Fruit fly (Drosophila melanogaster): Measurements from ENCODE around the gene Pi3K92E.

DNA sequence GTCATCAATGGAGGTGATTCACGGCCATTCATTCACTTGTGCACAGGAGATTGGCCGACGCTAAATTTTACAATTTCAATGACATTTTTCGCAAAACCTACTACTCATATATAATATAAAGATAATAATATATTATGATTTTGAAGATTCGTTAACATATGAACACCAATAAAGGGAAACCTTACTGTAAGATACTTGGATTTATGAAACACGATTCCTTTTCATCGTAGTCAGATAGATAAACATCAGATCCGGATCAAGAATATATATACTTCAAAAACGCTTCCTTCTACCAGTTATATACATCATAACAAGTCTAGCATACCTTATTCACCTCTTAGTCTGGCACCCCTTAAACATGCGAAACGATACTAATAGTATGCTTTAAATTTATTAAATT lies 25.3 kb upstream of the Pi3K92E start, which contains the start of gene Nep4:
- TF ChIP-seq kay (GFP tag; ENCODE audit: borderline replicate concordance), result no peak
- TF ChIP-seq CG7101 (tag; optimal IDR thresholded peaks at IDR 0.05), result no peak
- no peak for TF ChIP-seq toe (GFP tag; optimal IDR thresholded peaks at IDR 0.05)
- no peak for TF ChIP-seq cic (GFP tag; optimal IDR thresholded peaks at IDR 0.05)
- no peak for TF ChIP-seq Mnt (GFP tag; optimal IDR thresholded peaks at IDR 0.05)
- no peak for TF ChIP-seq CG5204 (GFP tag; optimal IDR thresholded peaks at IDR 0.05)
- no peak for TF ChIP-seq CG33017 (tag; optimal IDR thresholded peaks at IDR 0.05)
- no peak for TF ChIP-seq CG7045 (GFP tag; optimal IDR thresholded peaks at IDR 0.05)
- no peak for TF ChIP-seq bab1 (GFP tag; optimal IDR thresholded peaks at IDR 0.05)
- no peak for TF ChIP-seq CG12768 (GFP tag; optimal IDR thresholded peaks at IDR 0.05)
- TF ChIP-seq pad (GFP tag; optimal IDR thresholded peaks at IDR 0.05), result no peak
- no peak for TF ChIP-seq CG14711 (tag; optimal IDR thresholded peaks at IDR 0.05)
